Fruit fly (Drosophila melanogaster) whole organism, embryonic: Measurements from ENCODE around the gene CG15498.

Source experiments
- Bdp1 ChIP-seq: fragments of 200-800 bp; sonication (Bioruptor generic); optimal IDR thresholded peaks from 3 replicates; lab custom pipeline; 2016; ENCODE audit warnings: missing biosample characterization, missing genetic modification characterization
- CG12744 ChIP-seq: fragments of 200-800 bp; sonication (Bioruptor generic); optimal IDR thresholded peaks from 2 replicates; lab custom pipeline; 2016; ENCODE audit warnings: missing biosample characterization, missing genetic modification characterization
- CG13624 ChIP-seq: fragments of 200-800 bp; sonication (Bioruptor generic); optimal IDR thresholded peaks from 2 replicates; lab custom pipeline; 2016; ENCODE audit warnings: missing biosample characterization, missing genetic modification characterization
- CG15514 ChIP-seq: fragments of 200-800 bp; sonication (Bioruptor generic); optimal IDR thresholded peaks from 3 replicates; lab custom pipeline; 2017; ENCODE audit warnings: missing biosample characterization, missing genetic modification characterization, mild to moderate bottlenecking, moderate library complexity, missing genetic modification reagents
- CG1647 ChIP-seq: fragments of 200-800 bp; sonication (Bioruptor generic); optimal IDR thresholded peaks from 3 replicates; lab custom pipeline; 2016; ENCODE audit warnings: missing biosample characterization, missing genetic modification characterization
- CG16813 ChIP-seq: fragments of 200-800 bp; sonication (Bioruptor generic); IDR thresholded peaks from 3 replicates; pipeline ENCODE4 v1.3.6; 2022; ENCODE audit warnings: missing biosample characterization, missing genetic modification characterization; ENCODE audit not compliant: partially characterized antibody
- CG16815 ChIP-seq: fragments of 200-800 bp; sonication (Bioruptor generic); optimal IDR thresholded peaks from 3 replicates; lab custom pipeline; 2017; ENCODE audit warnings: missing biosample characterization, mild to moderate bottlenecking, missing genetic modification characterization
- CG17829 ChIP-seq: fragments of 200-800 bp; optimal IDR thresholded peaks from 2 replicates; lab custom pipeline; 2019; ENCODE audit warnings: missing biosample characterization, mild to moderate bottlenecking, missing genetic modification characterization, moderate library complexity
- CG18262 ChIP-seq: fragments of 200-800 bp; optimal IDR thresholded peaks from 3 replicates; lab custom pipeline; 2019; ENCODE audit warnings: missing biosample characterization, mild to moderate bottlenecking, missing genetic modification characterization, moderate library complexity
- CG2116 ChIP-seq: fragments of 200-800 bp; sonication (Bioruptor generic); optimal IDR thresholded peaks from 3 replicates; lab custom pipeline; 2018; ENCODE audit warnings: missing biosample characterization, mild to moderate bottlenecking, missing genetic modification characterization
- CG2202 ChIP-seq: fragments of 200-800 bp; sonication (Bioruptor generic); optimal IDR thresholded peaks from 2 replicates; lab custom pipeline; 2018; ENCODE audit warnings: missing biosample characterization, mild to moderate bottlenecking, missing genetic modification characterization
- CG3065 ChIP-seq: fragments of 200-800 bp; sonication (Bioruptor generic); optimal IDR thresholded peaks from 2 replicates; lab custom pipeline; 2016; ENCODE audit warnings: missing biosample characterization, missing genetic modification characterization
- CG33213 ChIP-seq: fragments of 200-800 bp; sonication (Bioruptor generic); optimal IDR thresholded peaks from 3 replicates; lab custom pipeline; 2016; ENCODE audit warnings: missing biosample characterization, missing genetic modification characterization
- CG6654 ChIP-seq: fragments of 200-800 bp; sonication (Bioruptor generic); optimal IDR thresholded peaks from 2 replicates; lab custom pipeline; 2017; ENCODE audit warnings: missing biosample characterization, mild to moderate bottlenecking, missing genetic modification characterization
- E2f1 ChIP-seq: fragments of 200-800 bp; sonication (Bioruptor generic); IDR thresholded peaks from 2 replicates; pipeline ENCODE4 v1.3.6; 2022; ENCODE audit warnings: missing biosample characterization, missing genetic modification characterization
- PHDP ChIP-seq: fragments of 200-800 bp; sonication (Bioruptor generic); optimal IDR thresholded peaks from 3 replicates; lab custom pipeline; 2018; ENCODE audit warnings: missing biosample characterization, mild to moderate bottlenecking, missing genetic modification characterization, moderate library complexity
- Ravus ChIP-seq: fragments of 200-800 bp; sonication (Bioruptor generic); IDR thresholded peaks from 2 replicates; pipeline ENCODE4 v1.3.6; 2022; ENCODE audit warnings: missing biosample characterization, missing genetic modification characterization
- ato ChIP-seq: fragments of 200-800 bp; sonication (Bioruptor generic); IDR thresholded peaks from 2 replicates; pipeline ENCODE4 v1.3.6; 2022; ENCODE audit warnings: missing biosample characterization, missing genetic modification characterization; ENCODE audit not compliant: partially characterized antibody
- cad ChIP-seq: fragments of >200 bp; optimal IDR thresholded peaks from 2 replicates; lab custom pipeline; 2017; ENCODE audit warnings: missing biosample characterization, missing genetic modification characterization
- danr ChIP-seq: fragments of 200-800 bp; sonication (Bioruptor generic); IDR thresholded peaks from 2 replicates; pipeline ENCODE4 v1.3.6; 2022; ENCODE audit warnings: missing biosample characterization, missing genetic modification characterization
- dm ChIP-seq: fragments of 200-800 bp; sonication (Bioruptor generic); optimal IDR thresholded peaks from 3 replicates; lab custom pipeline; 2016; ENCODE audit warnings: missing biosample characterization, missing genetic modification characterization
- emc ChIP-seq: fragments of 200-800 bp; sonication (Bioruptor generic); optimal IDR thresholded peaks from 2 replicates; lab custom pipeline; 2016; ENCODE audit warnings: missing biosample characterization, missing genetic modification characterization
- ewg ChIP-seq: fragments of 200-800 bp; sonication (Bioruptor generic); optimal IDR thresholded peaks from 3 replicates; lab custom pipeline; 2017; ENCODE audit warnings: mild to moderate bottlenecking, missing biosample characterization, missing genetic modification reagents, missing genetic modification characterization
- gcm ChIP-seq: fragments of 200-800 bp; sonication (Bioruptor generic); optimal IDR thresholded peaks from 2 replicates; lab custom pipeline; 2019; ENCODE audit warnings: missing biosample characterization, mild to moderate bottlenecking, missing genetic modification characterization, moderate library complexity
- grn ChIP-seq: fragments of 200-800 bp; sonication (Bioruptor generic); optimal IDR thresholded peaks from 3 replicates; lab custom pipeline; 2017; ENCODE audit warnings: missing biosample characterization, missing genetic modification characterization
- gt ChIP-seq: fragments of 200-800 bp; sonication (Bioruptor generic); IDR thresholded peaks from 2 replicates; pipeline ENCODE4 v1.3.6; 2022; ENCODE audit warnings: missing biosample characterization, missing genetic modification characterization
- hbn ChIP-seq: fragments of 200-800 bp; sonication (Bioruptor generic); IDR thresholded peaks from 2 replicates; pipeline ENCODE4 v1.3.6; 2022; ENCODE audit warnings: missing biosample characterization, missing genetic modification characterization; ENCODE audit not compliant: partially characterized antibody
- odd ChIP-seq: fragments of 200-800 bp; sonication (Bioruptor generic); optimal IDR thresholded peaks from 2 replicates; lab custom pipeline; 2017; ENCODE audit warnings: missing biosample characterization, mild to moderate bottlenecking, missing genetic modification characterization
- prd ChIP-seq, 3 experiments: fragments of >200 bp in 2 of 3; fragments of 200-800 bp in 1 of 3; sonication (Bioruptor generic) in 1 of 3; optimal IDR thresholded peaks in 2 of 3; IDR thresholded peaks in 1 of 3; 2 replicates in 2 of 3; 3 replicates in 1 of 3; pipeline versions ENCODE4 v1.3.6 to Lab custom; 2017 to 2022; ENCODE audit warnings: missing biosample characterization in 1 of 3, missing genetic modification characterization in 1 of 3
- twi ChIP-seq: fragments of 200-800 bp; optimal IDR thresholded peaks from 2 replicates; lab custom pipeline; 2019; ENCODE audit warnings: missing biosample characterization, mild to moderate bottlenecking, missing genetic modification characterization, moderate library complexity

CG15498 gene

DNA sequence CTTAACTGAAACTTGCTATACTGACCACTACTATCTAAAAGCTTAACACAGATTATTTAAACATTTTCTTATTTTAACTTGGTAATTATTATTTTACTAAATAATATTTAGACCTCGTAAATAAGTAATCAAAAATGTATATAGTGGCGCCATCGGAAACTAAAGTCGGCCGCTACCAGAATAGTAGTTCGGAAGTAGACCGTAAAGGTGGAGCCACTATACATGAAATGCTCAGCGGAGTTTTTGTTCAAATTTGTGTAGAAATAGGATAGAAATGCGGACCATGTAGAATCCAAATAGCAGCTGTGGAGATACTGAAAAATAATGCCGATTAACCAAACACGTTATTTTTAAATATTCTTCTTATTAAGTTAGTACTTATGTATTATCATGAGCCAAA, 48.8 kb downstream of the CG15498 start (continued):
- TF ChIP-seq emc (GFP tag; lab: Kevin White, UChicago) (peak; percentile 98), ewg (GFP tag; lab: Kevin White, UChicago) (peak; percentile 97), CG33213 (peak; percentile 99), grn (GFP tag; lab: Kevin White, UChicago) (peak; percentile 96), CG15514 (GFP tag; lab: Kevin White, UChicago) (peak; percentile 95), CG16813 (GFP tag; lab: Robert Waterston, UW) (no peak), CG13624 (GFP tag; lab: Kevin White, UChicago) (peak; percentile 97), CG2116 (peak; percentile 91), twi (peak; percentile 96), ato (GFP tag; lab: Robert Waterston, UW) (0 out of 2 replicates have a peak, but pooled peaks have one; percentile 24), CG16815 (GFP tag; lab: Kevin White, UChicago) (peak; percentile 98), gcm (GFP tag; lab: Kevin White, UChicago) (peak; percentile 95), CG12744 (GFP tag; lab: Kevin White, UChicago) (peak; percentile 98), Ravus (GFP tag; lab: Robert Waterston, UW) (peak; percentile 91), PHDP (tag; lab: Kevin White, UChicago) (peak; percentile 98), gt (peak; percentile 97), CG18262 (tag; lab: Kevin White, UChicago) (peak; percentile 95), hbn (no peak), CG17829 (tag; lab: Kevin White, UChicago) (peak; percentile 97), CG6654 (peak; percentile 93), odd (GFP tag; lab: Kevin White, UChicago) (peak; percentile 96), CG2202 (tag; lab: Kevin White, UChicago) (peak; percentile 97), E2f1 (GFP tag; lab: Robert Waterston, UW) (peak; percentile 98), CG3065 (GFP tag; lab: Kevin White, UChicago) (peak; percentile 98), danr (GFP tag; lab: Robert Waterston, UW) (peak; percentile 94), CG1647 (GFP tag; lab: Kevin White, UChicago) (peak; percentile 98), Bdp1 (GFP tag; lab: Kevin White, UChicago) (peak; percentile 94), prd (optimal IDR thresholded peaks at IDR 0.05; lab: Kevin White, UChicago) (no peak), prd (GFP tag; IDR thresholded peaks at IDR 0.05; lab: Robert Waterston, UW) (peak; percentile 97), cad (no peak), dm (peak; percentile 95)
